Worm (Caenorhabditis elegans) whole organism, mixed stage, embryonic: Measurements from ENCODE around the gene B0432.11.

ENCODE experiments used
- ces-1 ChIP-seq: fragments of 150-350 bp; optimal IDR thresholded peaks from 2 replicates; lab custom pipeline; 2014; ENCODE audit warnings: missing biosample characterization, missing genetic modification reagents, missing genetic modification characterization
- lsy-2 ChIP-seq: fragments of 150-350 bp; optimal IDR thresholded peaks from 2 replicates; lab custom pipeline; 2014; ENCODE audit warnings: missing biosample characterization, missing genetic modification characterization
- nhr-76 ChIP-seq: sonication (generic microtip); optimal IDR thresholded peaks from 2 replicates; lab custom pipeline; 2017; ENCODE audit warnings: missing biosample characterization, missing genetic modification characterization
- snpc-4 ChIP-seq: fragments of 150-350 bp; optimal IDR thresholded peaks from 2 replicates; lab custom pipeline; 2014; ENCODE audit warnings: missing biosample characterization, missing genetic modification characterization
- unc-39 ChIP-seq: fragments of 150-350 bp; optimal IDR thresholded peaks from 2 replicates; lab custom pipeline; 2014; ENCODE audit warnings: missing biosample characterization, missing genetic modification characterization

DNA sequence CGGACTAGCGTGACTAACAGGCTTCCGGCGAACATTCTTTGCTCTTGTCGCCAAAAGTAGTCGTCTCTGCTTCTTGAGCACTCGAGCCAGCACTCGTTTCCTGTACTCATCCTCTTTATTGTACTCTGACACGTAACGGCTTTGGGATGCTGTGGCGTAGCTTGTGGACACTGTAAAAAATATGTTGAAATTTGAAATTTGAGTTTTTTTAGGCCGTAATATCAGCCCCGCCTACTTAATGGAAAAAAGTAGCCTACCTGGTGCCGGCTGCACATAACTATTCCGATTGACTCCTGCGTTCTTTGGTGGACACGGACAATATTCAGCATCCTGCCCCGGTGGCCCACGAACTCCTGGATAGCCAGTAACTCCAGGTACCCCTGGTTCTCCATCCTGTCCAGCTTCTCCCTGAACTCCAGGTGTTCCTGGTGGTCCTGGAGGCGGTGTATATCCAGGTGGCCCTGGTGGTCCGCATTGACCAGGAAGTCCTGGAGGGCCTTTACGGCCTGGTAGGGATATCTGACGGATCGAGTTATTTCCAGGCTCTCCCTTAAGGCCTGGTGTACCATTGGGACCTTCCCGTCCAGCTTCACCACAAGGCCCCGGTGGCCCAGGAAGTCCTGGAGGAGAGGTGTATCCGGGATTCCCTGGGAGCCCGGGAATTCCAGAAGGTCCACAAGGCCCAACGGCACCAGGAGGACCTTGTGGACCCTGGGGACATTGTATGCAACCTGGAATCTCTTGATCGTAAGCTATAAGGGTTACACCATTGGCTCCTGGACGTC lies 9.6 kb upstream of the B0432.11 start:
- TF ChIP-seq unc-39 (no peak), ces-1 (GFP tag; lab: Kevin White, UChicago) (no peak), lsy-2 (tag; lab: Kevin White, UChicago) (no peak), snpc-4 (no peak), nhr-76 (no peak)
